Worm (Caenorhabditis elegans): ENCODE results near the gene dop-2.

Gene dop-2

DNA sequence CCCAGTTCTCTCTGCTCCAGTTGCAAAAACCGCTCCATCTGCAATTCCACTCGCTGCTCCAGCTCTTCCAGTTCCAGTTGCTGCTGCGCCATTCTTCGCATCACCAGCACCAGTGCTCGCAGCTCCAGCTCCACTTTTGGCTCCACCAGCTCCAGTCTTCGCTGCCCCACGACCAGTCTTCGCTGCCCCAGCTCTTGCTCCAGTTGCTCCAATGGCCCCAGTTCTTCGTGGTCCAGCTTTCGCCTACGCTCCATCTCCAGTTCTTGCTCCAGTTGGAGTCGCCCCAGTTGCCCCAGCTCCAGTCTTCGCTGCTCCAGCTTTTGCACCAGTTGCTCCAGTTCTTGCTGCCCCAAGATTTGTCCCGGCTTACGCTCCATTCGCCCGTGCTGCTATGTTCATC is 12.1 kb downstream of the dop-2 start:
- no peak for TF ChIP-seq swsn-7 (tag; optimal IDR thresholded peaks at IDR 0.05)

DNA sequence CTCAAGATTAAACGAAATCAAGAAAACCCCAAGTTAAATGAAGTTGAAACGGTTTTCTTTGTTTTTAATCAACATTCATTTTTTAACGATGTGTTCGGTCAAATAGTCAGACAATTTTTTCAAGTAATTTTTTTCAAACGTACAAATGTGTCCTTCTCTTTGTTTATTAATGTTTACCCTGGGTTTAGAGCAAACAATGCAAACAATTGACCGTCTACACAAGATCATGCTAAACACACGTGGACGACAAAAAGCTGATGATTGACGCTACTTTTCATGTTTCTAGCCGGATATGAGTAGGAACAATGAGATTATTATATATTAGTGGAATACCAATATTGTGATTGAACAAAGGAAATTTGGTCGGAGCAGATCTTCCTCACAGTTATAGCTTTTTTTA is 13.1 kb downstream of the dop-2 start:
- TF ChIP-seq elt-3 (tag; optimal IDR thresholded peaks at IDR 0.05) (no peak), aly-2 (tag; optimal IDR thresholded peaks at IDR 0.05) (no peak), hlh-4 (tag; optimal IDR thresholded peaks at IDR 0.05) (no peak), ceh-63 (GFP tag; optimal IDR thresholded peaks at IDR 0.05) (no peak), fos-1 (tag; optimal IDR thresholded peaks at IDR 0.05) (no peak), nhr-77 (tag; optimal IDR thresholded peaks at IDR 0.05) (no peak), sox-4 (tag; optimal IDR thresholded peaks at IDR 0.05) (no peak), efl-3 (GFP tag; optimal IDR thresholded peaks at IDR 0.05) (no peak), isw-1 (GFP tag; IDR thresholded peaks at IDR 0.05) (no peak), snpc-4 (tag; optimal IDR thresholded peaks at IDR 0.05) (no peak), nhr-12 (tag; optimal IDR thresholded peaks at IDR 0.05) (no peak), lsy-2 (tag; optimal IDR thresholded peaks at IDR 0.05) (no peak), skn-1 (tag; optimal IDR thresholded peaks at IDR 0.05) (no peak), nhr-71 (tag; optimal IDR thresholded peaks at IDR 0.05) (no peak)

DNA sequence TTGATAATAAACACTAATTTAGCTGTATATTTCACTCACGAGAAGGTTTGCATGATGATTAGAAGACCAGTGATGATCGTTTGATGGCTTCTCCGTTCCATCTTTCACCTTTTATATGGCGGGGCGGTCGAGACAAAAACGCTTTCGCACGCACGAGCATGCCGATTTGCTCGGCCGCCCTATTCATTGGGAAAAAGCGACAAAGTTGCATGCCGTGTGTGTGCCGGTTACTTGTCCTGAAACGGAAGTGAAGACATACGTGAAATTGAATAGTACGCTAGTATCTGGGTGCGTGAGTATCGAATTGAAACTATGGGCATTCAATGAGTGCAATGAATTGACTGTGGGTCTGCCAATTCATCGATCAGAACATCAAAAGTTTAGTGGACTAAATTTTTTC is 14.5 kb downstream of the dop-2 start, which contains the start of gene idpc-5:
Gene idpc-5 (minus strand): TSS at position 101 of the 400 bp plus-strand sequence.
- TF ChIP-seq ces-1 (GFP tag; optimal IDR thresholded peaks at IDR 0.05) (no peak), snpc-4 (tag; optimal IDR thresholded peaks at IDR 0.05) (no peak), pag-3 (tag; optimal IDR thresholded peaks at IDR 0.05; ENCODE audit: borderline replicate concordance, insufficient read depth) (no peak), egl-13 (tag; optimal IDR thresholded peaks at IDR 0.05) (no peak), lin-14 (GFP tag; optimal IDR thresholded peaks at IDR 0.05) (no peak), tlp-1 (tag; optimal IDR thresholded peaks at IDR 0.05) (no peak), ama-1 (optimal IDR thresholded peaks at IDR 0.05) (no peak), sptf-1 (tag; optimal IDR thresholded peaks at IDR 0.05) (no peak), mdl-1 (tag; optimal IDR thresholded peaks at IDR 0.05) (no peak)

DNA sequence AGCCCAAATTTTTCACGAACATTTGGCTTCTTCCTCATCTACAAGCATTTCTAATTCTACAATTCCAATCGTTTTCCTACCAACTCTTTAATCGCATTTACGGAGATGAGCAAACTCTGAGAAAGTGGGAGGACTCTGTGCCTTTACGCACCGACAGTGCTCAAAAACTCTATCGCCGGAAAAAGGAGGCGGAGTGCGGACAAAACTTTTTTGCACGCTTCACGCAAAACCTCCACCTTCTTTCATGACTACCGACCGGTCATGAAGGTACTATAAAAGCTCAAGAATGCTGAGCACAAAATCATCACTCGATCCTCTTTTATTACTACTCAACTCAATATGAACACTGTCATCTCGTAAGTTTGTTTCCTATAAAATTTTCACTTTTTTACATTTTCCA is 16.8 kb downstream of the dop-2 start, which contains the start of gene idpc-4:
Gene idpc-4 (plus strand): TSS at position 301 of the 400 bp plus-strand sequence.
- TF ChIP-seq nhr-20 (tag; optimal IDR thresholded peaks at IDR 0.05) (no peak), lin-14 (GFP tag; optimal IDR thresholded peaks at IDR 0.05) (no peak)

DNA sequence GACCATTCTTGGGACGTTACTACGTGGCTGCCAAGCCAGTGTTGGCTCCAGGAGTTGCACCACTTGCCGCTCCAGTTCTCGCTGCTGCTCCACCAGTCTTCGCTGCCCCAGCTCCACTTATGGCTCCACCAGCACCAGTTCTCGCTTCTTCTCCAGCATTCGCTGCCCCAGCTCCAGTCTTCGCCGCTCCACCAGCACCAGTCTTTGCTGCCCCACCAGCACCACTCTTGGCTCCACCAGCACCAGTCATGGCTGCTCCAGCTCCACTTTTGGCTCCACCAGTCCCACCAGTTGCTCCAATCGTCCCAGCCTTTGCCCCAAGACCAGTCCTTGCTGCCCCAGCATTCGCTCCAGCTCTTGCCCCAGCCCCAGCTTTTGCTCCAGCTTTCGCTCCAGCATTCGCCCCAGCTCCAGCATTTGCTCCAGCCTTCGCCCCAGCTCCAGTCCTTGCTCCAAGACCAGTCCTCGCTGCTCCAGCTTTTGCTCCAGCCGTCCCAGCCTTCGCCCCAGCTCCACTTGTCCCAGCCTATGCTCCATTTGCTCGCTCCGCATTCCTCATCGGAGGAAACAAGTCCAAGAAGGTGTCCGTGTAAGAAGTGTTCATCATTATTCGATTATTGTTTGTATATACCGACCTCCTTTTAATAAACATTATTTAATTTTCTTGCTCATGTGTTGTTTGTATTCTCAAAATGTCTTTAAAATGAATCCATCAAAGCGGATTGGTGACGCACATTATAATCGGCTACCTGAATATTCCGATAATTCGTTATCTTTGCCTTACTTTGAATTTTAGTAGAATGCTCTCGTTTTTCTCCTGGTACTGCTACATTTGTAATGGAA is 17.5 kb downstream of the dop-2 start, which contains the start of gene T06E4.7:
Gene T06E4.7 (plus strand): TSS at position 793 of the 843 bp plus-strand sequence.
- TF ChIP-seq dsc-1 (tag; optimal IDR thresholded peaks at IDR 0.05): peak; percentile 29
- TF ChIP-seq nhr-77 (tag; optimal IDR thresholded peaks at IDR 0.05): no peak
- TF ChIP-seq lsy-2 (tag; optimal IDR thresholded peaks at IDR 0.05): no peak

DNA sequence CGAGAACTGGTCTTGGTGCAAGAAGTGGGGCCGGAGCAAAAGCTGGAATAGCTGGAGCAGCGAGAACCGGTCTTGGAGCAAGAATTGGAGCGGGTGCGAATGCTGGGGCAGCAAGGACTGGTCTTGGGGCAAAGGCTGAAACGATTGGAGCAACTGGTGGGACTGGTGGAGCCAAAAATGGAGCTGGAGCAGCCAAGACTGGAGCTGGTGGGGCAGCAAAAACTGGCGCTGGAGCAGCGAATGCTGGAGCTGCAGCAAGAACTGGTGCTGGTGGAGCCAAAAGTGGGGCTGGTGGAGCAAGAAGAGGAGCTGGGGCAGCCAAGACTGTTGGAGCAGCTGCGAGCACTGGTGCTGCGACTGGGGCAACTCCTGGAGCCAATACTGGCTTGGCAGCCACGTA is 20.2 kb downstream of the dop-2 start:
- no peak for TF ChIP-seq ceh-82 (tag; optimal IDR thresholded peaks at IDR 0.05)
- no peak for TF ChIP-seq nhr-84 (tag; optimal IDR thresholded peaks at IDR 0.05)
- TF ChIP-seq snu-23 (GFP tag; optimal IDR thresholded peaks at IDR 0.05): no peak
- TF ChIP-seq fkh-8 (tag; optimal IDR thresholded peaks at IDR 0.05): no peak
- peak; percentile 15 for TF ChIP-seq ceh-8 (GFP tag; optimal IDR thresholded peaks at IDR 0.05)

DNA sequence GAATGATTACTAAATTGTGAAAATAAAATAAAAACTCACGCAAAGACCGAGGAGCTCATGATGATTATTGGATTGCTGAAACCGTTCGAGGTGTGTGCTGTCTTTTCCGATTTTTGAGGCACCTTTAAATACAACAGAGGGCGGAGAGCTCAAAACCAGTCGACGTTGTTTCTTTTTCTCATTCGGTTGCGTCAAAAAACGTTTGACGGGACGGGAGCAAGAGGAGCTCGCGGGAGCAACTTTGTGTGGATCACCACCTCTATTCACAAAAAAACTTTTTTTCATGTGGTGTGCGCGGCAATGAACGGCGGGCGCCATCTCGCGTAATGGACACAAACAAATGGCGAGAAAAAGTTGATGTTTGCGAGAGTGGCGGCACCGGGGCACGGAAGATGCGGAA is 20.8 kb downstream of the dop-2 start, which contains the start of gene idpc-3:
Gene idpc-3 (minus strand): TSS at position 101 of the 400 bp plus-strand sequence.
- TF ChIP-seq nhr-77 (tag; optimal IDR thresholded peaks at IDR 0.05) (no peak), efl-1 (optimal IDR thresholded peaks at IDR 0.05) (no peak), efl-1 (GFP tag; optimal IDR thresholded peaks at IDR 0.05 in 1 of 2) (peak in 1 of 2 experiments; percentile 21), C34B4.2 (tag; optimal IDR thresholded peaks at IDR 0.05) (no peak)

Measured in whole organism, L1 larva.